In genomic region chrV:4131471-4131939, ce11 we compare ENCODE assay signal across 5 worm cellular contexts.
TF ChIP-seq lines count a peak whose summit lies in the region.

nhr-57 (plus strand) TSS chrV:4131889.

TF ChIP-seq in whole organism, L1 larva, 84 proteins besides CTCF, POLR2A, EP300 and RAD21 (continued from another document):
- TF ChIP-seq sup-37 (GFP tag; optimal IDR thresholded peaks at IDR 0.05; lab: Kevin White, UChicago) (peak; percentile 54), rnt-1 (tag; optimal IDR thresholded peaks at IDR 0.05; lab: Kevin White, UChicago) (no peak), unc-98 (GFP tag; IDR thresholded peaks at IDR 0.05; lab: Robert Waterston, UW) (no peak), nhr-20 (tag; optimal IDR thresholded peaks at IDR 0.05; lab: Kevin White, UChicago) (peak; percentile 92), ceh-82 (tag; optimal IDR thresholded peaks at IDR 0.05; lab: Kevin White, UChicago) (peak in 1 of 3 experiments; percentile 32), fos-1 (tag; optimal IDR thresholded peaks at IDR 0.05; lab: Kevin White, UChicago) (peak; percentile 64), nhr-237 (tag; optimal IDR thresholded peaks at IDR 0.05; lab: Kevin White, UChicago) (peak; percentile 7), ceh-88 (GFP tag; IDR thresholded peaks at IDR 0.05; lab: Robert Waterston, UW) (0 out of 2 replicates have a peak, but pooled peaks have one; percentile 24), nhr-85 (tag; lab: Kevin White, UChicago) (peak; percentile 95), ets-5 (GFP tag; IDR thresholded peaks at IDR 0.05; lab: Robert Waterston, UW) (no peak), egl-27 (tag; optimal IDR thresholded peaks at IDR 0.05; lab: Kevin White, UChicago) (peak in 1 of 2 experiments; percentile 7), elt-2 (tag; optimal IDR thresholded peaks at IDR 0.05; lab: Kevin White, UChicago) (peak; percentile 43), mep-1 (tag; optimal IDR thresholded peaks at IDR 0.05; lab: Kevin White, UChicago) (peak; percentile 50)

TF ChIP-seq in whole organism, L2 larva, 48 proteins besides CTCF, POLR2A, EP300 and RAD21 (continued from another document):
- TF ChIP-seq ztf-11 (tag; optimal IDR thresholded peaks at IDR 0.05; lab: Kevin White, UChicago) (no peak), gmeb-1 (tag; optimal IDR thresholded peaks at IDR 0.05; lab: Kevin White, UChicago) (peak; percentile 62), lin-39 (tag; optimal IDR thresholded peaks at IDR 0.05; lab: Kevin White, UChicago) (no peak), ztf-1 (GFP tag; conservative IDR thresholded peaks at IDR 0.05; lab: Robert Waterston, UW) (no peak), mab-5 (tag; optimal IDR thresholded peaks at IDR 0.05; lab: Kevin White, UChicago) (no peak), elt-3 (tag; optimal IDR thresholded peaks at IDR 0.05; lab: Kevin White, UChicago) (no peak), nhr-237 (tag; optimal IDR thresholded peaks at IDR 0.05; lab: Kevin White, UChicago) (no peak)

TF ChIP-seq in whole organism, L3 larva, 47 proteins besides CTCF, POLR2A, EP300 and RAD21 (continued from another document):
- TF ChIP-seq nhr-67 (tag; optimal IDR thresholded peaks at IDR 0.05; lab: Kevin White, UChicago) (no peak), ztf-11 (tag; optimal IDR thresholded peaks at IDR 0.05; lab: Kevin White, UChicago) (no peak), fos-1 (tag; optimal IDR thresholded peaks at IDR 0.05; lab: Kevin White, UChicago) (no peak)

TF ChIP-seq in whole organism, L4 larva, 104 proteins besides CTCF, POLR2A, EP300 and RAD21 (continued from another document):
- TF ChIP-seq mdt-29 (GFP tag; IDR thresholded peaks at IDR 0.05; lab: Robert Waterston, UW) (peak; percentile 64; the same call in 1 of the 2 replicates), ceh-32 (tag; optimal IDR thresholded peaks at IDR 0.05; lab: Kevin White, UChicago; ENCODE audit: poor library complexity) (no peak), ceh-62 (tag; optimal IDR thresholded peaks at IDR 0.05; lab: Kevin White, UChicago) (no peak), nhr-77 (tag; optimal IDR thresholded peaks at IDR 0.05; lab: Kevin White, UChicago) (peak; percentile 4), snpc-4 (tag; optimal IDR thresholded peaks at IDR 0.05; lab: Kevin White, UChicago) (no peak), dmd-9 (GFP tag; IDR thresholded peaks at IDR 0.05; lab: Robert Waterston, UW) (no peak), R02D3.7 (tag; optimal IDR thresholded peaks at IDR 0.05; lab: Kevin White, UChicago) (no peak), egl-43 (GFP tag; IDR thresholded peaks at IDR 0.05; lab: Robert Waterston, UW) (no peak), madf-9 (GFP tag; conservative IDR thresholded peaks at IDR 0.05; lab: Robert Waterston, UW) (no peak), lin-1 (GFP tag; IDR thresholded peaks at IDR 0.05; lab: Robert Waterston, UW) (peak; percentile 49), lsy-2 (tag; optimal IDR thresholded peaks at IDR 0.05; lab: Kevin White, UChicago) (no peak), tra-1 (GFP tag; IDR thresholded peaks at IDR 0.05; lab: Robert Waterston, UW) (0 out of 2 replicates have a peak, but pooled peaks have one; percentile 53), zfp-2 (tag; optimal IDR thresholded peaks at IDR 0.05; lab: Kevin White, UChicago) (no peak), nhr-41 (GFP tag; IDR thresholded peaks at IDR 0.05; lab: Robert Waterston, UW) (no peak), dmd-8 (GFP tag; IDR thresholded peaks at IDR 0.05; lab: Robert Waterston, UW) (0 out of 2 replicates have a peak, but pooled peaks have one; percentile 14), nhr-25 (tag; optimal IDR thresholded peaks at IDR 0.05; lab: Kevin White, UChicago; ENCODE audit: borderline replicate concordance, insufficient read depth) (peak; percentile 62), spr-1 (tag; optimal IDR thresholded peaks at IDR 0.05; lab: Kevin White, UChicago) (no peak), F37D6.2 (tag; optimal IDR thresholded peaks at IDR 0.05; lab: Kevin White, UChicago) (no peak), nhr-42 (GFP tag; IDR thresholded peaks at IDR 0.05; lab: Robert Waterston, UW) (no peak), nhr-237 (tag; optimal IDR thresholded peaks at IDR 0.05; lab: Kevin White, UChicago) (no peak), daf-12 (tag; optimal IDR thresholded peaks at IDR 0.05; lab: Kevin White, UChicago) (no peak), snpc-1.2 (GFP tag; IDR thresholded peaks at IDR 0.05; lab: Robert Waterston, UW) (no peak), daf-16 (GFP tag; optimal IDR thresholded peaks at IDR 0.05; lab: Kevin White, UChicago) (peak in 1 of 2 experiments; percentile 40), daf-16 (tag; optimal IDR thresholded peaks at IDR 0.05; lab: Kevin White, UChicago) (peak; percentile 84), zag-1 (tag; optimal IDR thresholded peaks at IDR 0.05; lab: Kevin White, UChicago) (no peak), Y105C5A.15 (GFP tag; IDR thresholded peaks at IDR 0.05; lab: Robert Waterston, UW) (no peak), F44E2.7 (GFP tag; IDR thresholded peaks at IDR 0.05; lab: Robert Waterston, UW) (no peak), ceh-44 (GFP tag; IDR thresholded peaks at IDR 0.05; lab: Robert Waterston, UW) (no peak), unc-130 (GFP tag; optimal IDR thresholded peaks at IDR 0.05; lab: Kevin White, UChicago) (no peak), attf-4 (tag; optimal IDR thresholded peaks at IDR 0.05; lab: Kevin White, UChicago) (no peak), aha-1 (tag; lab: Kevin White, UChicago) (peak; percentile 100), madf-5 (GFP tag; IDR thresholded peaks at IDR 0.05; lab: Robert Waterston, UW) (no peak), Y5F2A.4 (GFP tag; optimal IDR thresholded peaks at IDR 0.05; lab: Kevin White, UChicago) (no peak), nhr-10 (tag; optimal IDR thresholded peaks at IDR 0.05; lab: Kevin White, UChicago) (peak; percentile 16), Y75B8A.6 (GFP tag; IDR thresholded peaks at IDR 0.05; lab: Robert Waterston, UW) (no peak), nhr-11 (tag; optimal IDR thresholded peaks at IDR 0.05; lab: Kevin White, UChicago) (peak; percentile 31)
TF ChIP-seq in whole organism, L4 larva: peak in this region for 31.

TF ChIP-seq in whole organism, young adult, 124 proteins besides CTCF, POLR2A, EP300 and RAD21 (continued from another document):
- TF ChIP-seq attf-5 (GFP tag; optimal IDR thresholded peaks at IDR 0.05; lab: Kevin White, UChicago) = peak; percentile 29
- no peak for TF ChIP-seq F23B12.7 (tag; optimal IDR thresholded peaks at IDR 0.05; lab: Kevin White, UChicago; ENCODE audit: insufficient read depth)
- TF ChIP-seq ceh-40 (GFP tag; IDR thresholded peaks at IDR 0.05; lab: Robert Waterston, UW) = no peak
- no peak for TF ChIP-seq snpc-1.3 (tag; optimal IDR thresholded peaks at IDR 0.05; lab: Kevin White, UChicago; ENCODE audit: insufficient read depth)
- TF ChIP-seq let-526 (GFP tag; IDR thresholded peaks at IDR 0.05; lab: Robert Waterston, UW) = no peak
- no peak for TF ChIP-seq ztf-6 (GFP tag; IDR thresholded peaks at IDR 0.05; lab: Robert Waterston, UW)
TF ChIP-seq in whole organism, young adult: peak in this region for 19.
